Worm (Caenorhabditis elegans) whole organism, young adult: ENCODE data around the gene ZK1307.7.
A peak's percentile ranks its signal among the peaks of the same experiment; 100 is the strongest.

Experiments used
- B0019.2 ChIP-seq: fragments of 200-800 bp; sonication (Bioruptor generic); conservative IDR thresholded peaks from 2 replicates; pipeline ENCODE4 v1.3.6; 2022; ENCODE audit warnings: missing genetic modification reagents, missing genetic modification characterization, missing compliant biosample characterization
- B0035.1 ChIP-seq: sonication (generic microtip); optimal IDR thresholded peaks from 2 replicates; lab custom pipeline; 2016; ENCODE audit warnings: missing genetic modification characterization, mild to moderate bottlenecking, missing compliant biosample characterization, missing genotype, missing genetic modification reagents
- lsl-1 ChIP-seq: fragments of 200-800 bp; sonication (Bioruptor generic); optimal IDR thresholded peaks from 2 replicates; lab custom pipeline; 2018; ENCODE audit warnings: mild to moderate bottlenecking, missing genetic modification characterization, moderate library complexity, missing compliant biosample characterization
- pha-4 ChIP-seq: fragments of 150-350 bp; sonication (generic microtip); optimal IDR thresholded peaks from 2 replicates; lab custom pipeline; 2014; ENCODE audit warnings: missing biosample characterization, missing genetic modification reagents, missing genetic modification characterization
- ztf-25 ChIP-seq: fragments of 200-800 bp; sonication (Bioruptor generic); IDR thresholded peaks from 2 replicates; pipeline ENCODE4 v1.3.6; 2022; ENCODE audit warnings: missing genetic modification reagents, missing genetic modification characterization, missing compliant biosample characterization

ce11 chrII:9603419-9603818, 33.0 kb upstream of the ZK1307.7 start:
- TF ChIP-seq pha-4 = peak; percentile 58
- TF ChIP-seq B0035.1 (tag; lab: Kevin White, UChicago) = no peak
- TF ChIP-seq ztf-25 (GFP tag; lab: Robert Waterston, UW) = no peak
- no peak for TF ChIP-seq B0019.2 (GFP tag; lab: Robert Waterston, UW)
- TF ChIP-seq lsl-1 = no peak
